Worm (Caenorhabditis elegans): Measurements from ENCODE around the gene Y38H6C.15.
"Not testable (repeated sequence)": the region's sequence is repeated elsewhere in the genome, so short reads cannot be mapped to it uniquely, and the experiment has no call there.

DNA sequence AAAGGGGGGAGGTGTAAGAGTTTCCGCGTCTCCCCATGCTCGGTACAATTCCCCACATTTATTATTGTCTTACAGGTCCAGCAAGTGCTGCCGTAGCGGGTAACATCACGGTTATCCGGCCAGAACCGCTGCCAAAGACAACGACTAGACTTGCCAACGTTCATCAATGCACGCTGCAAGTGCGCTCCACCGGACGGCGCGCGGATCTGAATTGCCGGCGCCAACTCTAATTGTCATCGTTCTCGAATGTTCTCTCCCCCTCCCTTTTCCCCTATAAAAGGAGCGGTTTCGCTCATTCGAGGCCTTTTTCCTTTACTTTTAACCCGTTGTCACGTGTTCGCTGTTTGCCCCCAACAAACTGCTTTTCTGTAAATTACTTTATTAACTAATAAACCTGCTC, 22.4 kb downstream of the Y38H6C.15 start, which contains the start of gene Y38H6C.8:
- not testable (repeated sequence) for TF ChIP-seq flt-1 (GFP tag; IDR thresholded peaks at IDR 0.05); cog-1 (tag; optimal IDR thresholded peaks at IDR 0.05); ztf-29 (GFP tag; IDR thresholded peaks at IDR 0.05)
